Worm (Caenorhabditis elegans): ENCODE results near the gene C25E10.11.

The C25E10.11 gene

ce11 chrV:9074360-9074834, 15.9 kb upstream of the C25E10.11 start:
- TF ChIP-seq ceh-24 (tag; optimal IDR thresholded peaks at IDR 0.05) (no peak), nfya-1 (tag; optimal IDR thresholded peaks at IDR 0.05) (no peak), unc-86 (tag; optimal IDR thresholded peaks at IDR 0.05) (no peak), pros-1 (tag; optimal IDR thresholded peaks at IDR 0.05) (no peak), eyg-1 (tag; optimal IDR thresholded peaks at IDR 0.05) (no peak), ceh-30 (tag; optimal IDR thresholded peaks at IDR 0.05) (no peak), rnt-1 (tag; optimal IDR thresholded peaks at IDR 0.05) (no peak), unc-3 (GFP tag; conservative IDR thresholded peaks at IDR 0.05) (no peak), unc-3 (tag; optimal IDR thresholded peaks at IDR 0.05) (no peak), npax-4 (tag; optimal IDR thresholded peaks at IDR 0.05) (no peak), ceh-31 (tag; optimal IDR thresholded peaks at IDR 0.05) (no peak), fax-1 (tag; optimal IDR thresholded peaks at IDR 0.05) (no peak), Y22D7AL.16 (tag; optimal IDR thresholded peaks at IDR 0.05) (no peak), C38D4.7 (GFP tag; optimal IDR thresholded peaks at IDR 0.05) (no peak), pqm-1 (tag; optimal IDR thresholded peaks at IDR 0.05) (no peak), K02D7.2 (tag; optimal IDR thresholded peaks at IDR 0.05) (no peak), ceh-22 (tag; optimal IDR thresholded peaks at IDR 0.05) (no peak), nhr-232 (tag; optimal IDR thresholded peaks at IDR 0.05) (no peak), sox-4 (tag; optimal IDR thresholded peaks at IDR 0.05) (no peak), ceh-9 (tag; optimal IDR thresholded peaks at IDR 0.05) (no peak)

DNA sequence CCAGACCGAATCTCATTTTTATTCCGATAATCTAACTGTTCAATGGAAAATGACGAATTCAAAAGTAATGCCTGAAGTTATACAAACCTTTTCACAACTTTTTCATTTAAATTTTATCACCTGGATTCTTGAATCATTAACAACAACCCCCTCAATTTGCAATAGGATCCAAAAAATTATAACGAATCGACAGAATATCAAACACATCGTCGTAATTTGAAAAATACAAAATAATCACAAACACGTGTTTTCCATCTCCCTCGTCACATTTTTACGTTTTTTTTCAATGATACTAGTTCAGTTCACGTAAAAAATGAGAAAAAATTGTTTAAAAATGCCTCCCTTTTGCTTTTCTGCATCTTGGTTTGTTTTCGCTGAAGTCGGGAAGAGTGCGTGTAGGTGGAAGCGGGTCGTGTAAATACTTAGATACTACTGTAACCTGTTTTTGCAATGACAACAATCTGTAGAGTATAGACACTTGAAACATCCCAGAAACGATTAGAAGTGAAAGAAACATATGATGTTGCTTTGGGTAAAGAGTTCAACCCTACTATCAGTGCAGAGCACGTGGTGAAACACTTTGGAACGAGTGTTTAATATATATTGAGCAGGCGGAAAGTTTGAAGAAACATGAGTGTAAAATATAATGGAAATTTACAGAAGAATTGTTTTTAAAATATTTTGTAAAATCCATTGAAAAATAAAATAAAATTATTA, 15.0 kb upstream of the C25E10.11 start, which contains the start of gene oac-50:
oac-50 (minus strand) TSS at position 219 of the 717 bp plus-strand sequence.
- TF ChIP-seq ama-1 (optimal IDR thresholded peaks at IDR 0.05) = no peak
- no peak for TF ChIP-seq zip-5 (tag; optimal IDR thresholded peaks at IDR 0.05)
- no peak for TF ChIP-seq ceh-24 (tag; optimal IDR thresholded peaks at IDR 0.05)
- TF ChIP-seq dmd-4 (tag; optimal IDR thresholded peaks at IDR 0.05; ENCODE audit: borderline replicate concordance) = no peak
- no peak for TF ChIP-seq hlh-30 (tag; optimal IDR thresholded peaks at IDR 0.05; ENCODE audit: insufficient read depth)
- no peak for TF ChIP-seq ceh-18 (tag; optimal IDR thresholded peaks at IDR 0.05)
- TF ChIP-seq ceh-9 (tag; optimal IDR thresholded peaks at IDR 0.05) = no peak
- TF ChIP-seq ttx-3 (tag; optimal IDR thresholded peaks at IDR 0.05) = no peak
- no peak for TF ChIP-seq pha-4 (tag; optimal IDR thresholded peaks at IDR 0.05)
- TF ChIP-seq rnt-1 (tag; optimal IDR thresholded peaks at IDR 0.05) = no peak
- TF ChIP-seq Y22D7AL.16 (tag; optimal IDR thresholded peaks at IDR 0.05) = no peak
- TF ChIP-seq K09A11.1 (tag; optimal IDR thresholded peaks at IDR 0.05; ENCODE audit: insufficient read depth) = no peak
- TF ChIP-seq hlh-13 (GFP tag; optimal IDR thresholded peaks at IDR 0.05) = no peak
- TF ChIP-seq unc-42 (tag; optimal IDR thresholded peaks at IDR 0.05) = no peak
- TF ChIP-seq ceh-31 (tag; optimal IDR thresholded peaks at IDR 0.05) = no peak
- no peak for TF ChIP-seq lim-6 (tag; optimal IDR thresholded peaks at IDR 0.05)
- TF ChIP-seq tbx-2 (tag; optimal IDR thresholded peaks at IDR 0.05) = no peak

ce11 chrV:9069680-9070079, 11.2 kb upstream of the C25E10.11 start, which contains the start of gene T27E4.5:
T27E4.5 (minus strand) TSS chrV:9069780.
- TF ChIP-seq nhr-232 (tag; optimal IDR thresholded peaks at IDR 0.05) = no peak
- TF ChIP-seq pag-3 (tag; optimal IDR thresholded peaks at IDR 0.05; ENCODE audit: borderline replicate concordance) = no peak

DNA sequence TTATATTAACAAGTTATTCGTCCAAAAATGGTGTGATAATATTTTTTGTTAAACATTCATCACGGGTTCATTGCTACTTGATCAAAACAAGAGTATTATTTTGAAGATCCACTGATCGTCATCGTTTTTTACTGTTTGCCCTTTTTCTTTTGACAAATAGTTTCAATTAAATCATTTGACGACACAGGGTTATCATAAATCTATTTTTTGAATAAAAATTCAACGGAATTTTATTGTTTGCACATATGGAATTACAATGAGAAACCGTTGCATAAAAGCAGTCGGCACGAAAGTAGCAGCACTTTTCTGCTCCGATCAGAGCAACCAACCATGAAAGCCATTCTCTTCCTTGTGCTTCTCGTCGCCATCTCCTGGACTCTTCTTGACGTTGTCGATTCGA, 9.2 kb upstream of the C25E10.11 start, which contains the start of gene fip-2:
fip-2 (plus strand) TSS at position 301 of the 400 bp plus-strand sequence.
- TF ChIP-seq nhr-232 (tag; optimal IDR thresholded peaks at IDR 0.05) (no peak), dve-1 (tag; optimal IDR thresholded peaks at IDR 0.05) (no peak), elt-2 (tag; optimal IDR thresholded peaks at IDR 0.05) (no peak), unc-42 (tag; optimal IDR thresholded peaks at IDR 0.05) (no peak), ceh-19 (GFP tag; optimal IDR thresholded peaks at IDR 0.05) (no peak), fkh-6 (tag; optimal IDR thresholded peaks at IDR 0.05) (no peak), tbx-2 (tag; optimal IDR thresholded peaks at IDR 0.05) (no peak), pha-4 (tag; optimal IDR thresholded peaks at IDR 0.05) (no peak), ref-2 (tag; optimal IDR thresholded peaks at IDR 0.05) (no peak), ahr-1 (tag; optimal IDR thresholded peaks at IDR 0.05) (no peak), ztf-16 (tag; optimal IDR thresholded peaks at IDR 0.05) (no peak), sox-2 (GFP tag; IDR thresholded peaks at IDR 0.05) (no peak), lin-11 (tag; optimal IDR thresholded peaks at IDR 0.05) (no peak), pha-2 (tag; optimal IDR thresholded peaks at IDR 0.05) (no peak), ceh-24 (tag; optimal IDR thresholded peaks at IDR 0.05) (no peak), fkh-10 (GFP tag; optimal IDR thresholded peaks at IDR 0.05) (no peak), rnt-1 (tag; optimal IDR thresholded peaks at IDR 0.05) (no peak)

Measured in whole organism, late embryonic.